Worm (Caenorhabditis elegans) whole organism, mixed stage, embryonic: ENCODE data around the gene flcn-1.
A peak's percentile ranks its signal among the peaks of the same experiment; 100 is the strongest.

Experiments
- M03D4.4 ChIP-seq: sonication (generic microtip); optimal IDR thresholded peaks from 2 replicates; lab custom pipeline; 2017; ENCODE audit warnings: mild to moderate bottlenecking, missing genetic modification characterization, missing compliant biosample characterization
- bed-3 ChIP-seq: fragments of 200-800 bp; sonication (Bioruptor generic); optimal IDR thresholded peaks from 3 replicates; lab custom pipeline; 2018; ENCODE audit warnings: mild to moderate bottlenecking, missing genetic modification characterization, moderate library complexity, missing compliant biosample characterization
- blmp-1 ChIP-seq: fragments of 150-350 bp; optimal IDR thresholded peaks from 2 replicates; lab custom pipeline; 2014; ENCODE audit warnings: missing biosample characterization, missing genetic modification characterization
- ceh-39 ChIP-seq: fragments of 150-350 bp; optimal IDR thresholded peaks from 2 replicates; lab custom pipeline; 2014; ENCODE audit warnings: missing biosample characterization, missing genetic modification characterization
- ceh-43 ChIP-seq: fragments of 200-800 bp; sonication (Bioruptor generic); optimal IDR thresholded peaks from 2 replicates; lab custom pipeline; 2018; ENCODE audit warnings: mild to moderate bottlenecking, missing genetic modification characterization, moderate library complexity, missing compliant biosample characterization
- ceh-83 ChIP-seq: fragments of 200-800 bp; sonication (Bioruptor generic); optimal IDR thresholded peaks from 2 replicates; lab custom pipeline; 2018; ENCODE audit warnings: mild to moderate bottlenecking, missing genetic modification characterization, missing compliant biosample characterization
- ces-1 ChIP-seq: fragments of 150-350 bp; optimal IDR thresholded peaks from 2 replicates; lab custom pipeline; 2014; ENCODE audit warnings: missing biosample characterization, missing genetic modification reagents, missing genetic modification characterization
- cnd-1 ChIP-seq: fragments of 200-800 bp; sonication (Bioruptor generic); optimal IDR thresholded peaks from 2 replicates; lab custom pipeline; 2018; ENCODE audit warnings: mild to moderate bottlenecking, missing genetic modification characterization, missing compliant biosample characterization
- drap-1 ChIP-seq: fragments of 200-800 bp; sonication (Bioruptor generic); optimal IDR thresholded peaks from 3 replicates; lab custom pipeline; 2018; ENCODE audit warnings: mild to moderate bottlenecking, missing genetic modification characterization, missing compliant biosample characterization
- elt-1 ChIP-seq: sonication (generic microtip); optimal IDR thresholded peaks from 2 replicates; lab custom pipeline; 2017; ENCODE audit warnings: missing genetic modification characterization, mild to moderate bottlenecking, missing compliant biosample characterization, antibody characterized with exemption, moderate library complexity, borderline replicate concordance; ENCODE audit not compliant: insufficient read depth
- elt-3 ChIP-seq: fragments of 150-350 bp; optimal IDR thresholded peaks from 2 replicates; lab custom pipeline; 2014; ENCODE audit warnings: missing biosample characterization, missing genetic modification characterization
- flh-1 ChIP-seq: fragments of 200-800 bp; sonication (Bioruptor generic); optimal IDR thresholded peaks from 2 replicates; lab custom pipeline; 2018; ENCODE audit warnings: mild to moderate bottlenecking, missing genetic modification characterization, moderate library complexity, missing compliant biosample characterization
- ham-2 ChIP-seq: fragments of 200-800 bp; sonication (Bioruptor generic); optimal IDR thresholded peaks from 2 replicates; lab custom pipeline; 2018; ENCODE audit warnings: mild to moderate bottlenecking, missing genetic modification characterization, missing compliant biosample characterization
- hlh-1 ChIP-seq: fragments of 150-350 bp; optimal IDR thresholded peaks from 2 replicates; lab custom pipeline; 2014; ENCODE audit warnings: missing biosample characterization, missing genetic modification reagents, missing genetic modification characterization
- lin-13 ChIP-seq: fragments of 150-350 bp; optimal IDR thresholded peaks from 2 replicates; lab custom pipeline; 2014; ENCODE audit warnings: missing biosample characterization, missing genetic modification characterization
- lin-32 ChIP-seq: fragments of 200-800 bp; sonication (Bioruptor generic); optimal IDR thresholded peaks from 2 replicates; lab custom pipeline; 2018; ENCODE audit warnings: mild to moderate bottlenecking, missing genetic modification characterization, missing compliant biosample characterization
- lsy-2 ChIP-seq: fragments of 150-350 bp; optimal IDR thresholded peaks from 2 replicates; lab custom pipeline; 2014; ENCODE audit warnings: missing biosample characterization, missing genetic modification characterization
- mab-5 ChIP-seq: fragments of 150-350 bp; optimal IDR thresholded peaks from 2 replicates; lab custom pipeline; 2014; ENCODE audit warnings: missing biosample characterization, missing genetic modification characterization
- mep-1 ChIP-seq: fragments of 150-350 bp; optimal IDR thresholded peaks from 2 replicates; lab custom pipeline; 2017; ENCODE audit warnings: missing biosample characterization, missing genetic modification reagents, missing genetic modification characterization, inconsistent platforms
- mls-2 ChIP-seq: sonication (generic microtip); optimal IDR thresholded peaks from 2 replicates; lab custom pipeline; 2016; ENCODE audit warnings: mild to moderate bottlenecking, missing genetic modification characterization, moderate library complexity, missing compliant biosample characterization
- nhr-12 ChIP-seq: fragments of 150-350 bp; optimal IDR thresholded peaks from 2 replicates; lab custom pipeline; 2014; ENCODE audit warnings: missing biosample characterization, missing genetic modification characterization
- nhr-2 ChIP-seq: fragments of 150-350 bp; optimal IDR thresholded peaks from 2 replicates; lab custom pipeline; 2014; ENCODE audit warnings: missing biosample characterization, missing genetic modification characterization
- nhr-237 ChIP-seq: fragments of 150-350 bp; optimal IDR thresholded peaks from 2 replicates; lab custom pipeline; 2014; ENCODE audit warnings: missing biosample characterization, missing genetic modification characterization
- nhr-28 ChIP-seq: fragments of 150-350 bp; optimal IDR thresholded peaks from 2 replicates; lab custom pipeline; 2014; ENCODE audit warnings: missing biosample characterization, missing genetic modification characterization
- nhr-76 ChIP-seq: sonication (generic microtip); optimal IDR thresholded peaks from 2 replicates; lab custom pipeline; 2017; ENCODE audit warnings: missing biosample characterization, missing genetic modification characterization
- pha-4 ChIP-seq: fragments of 150-350 bp; optimal IDR thresholded peaks from 2 replicates; lab custom pipeline; 2018; ENCODE audit warnings: missing biosample characterization, missing genetic modification reagents, missing genetic modification characterization
- sem-2 ChIP-seq: fragments of 200-800 bp; sonication (Bioruptor generic); optimal IDR thresholded peaks from 2 replicates; lab custom pipeline; 2018; ENCODE audit warnings: mild to moderate bottlenecking, missing genetic modification characterization, missing compliant biosample characterization
- snpc-4 ChIP-seq: fragments of 150-350 bp; optimal IDR thresholded peaks from 2 replicates; lab custom pipeline; 2014; ENCODE audit warnings: missing biosample characterization, missing genetic modification characterization
- sptf-1 ChIP-seq: sonication (generic microtip); optimal IDR thresholded peaks from 2 replicates; lab custom pipeline; 2017; ENCODE audit warnings: mild to moderate bottlenecking, missing genetic modification characterization, moderate library complexity, missing compliant biosample characterization
- tbx-8 ChIP-seq: fragments of 200-800 bp; sonication (Bioruptor generic); optimal IDR thresholded peaks from 2 replicates; lab custom pipeline; 2018; ENCODE audit warnings: mild to moderate bottlenecking, missing genetic modification characterization, moderate library complexity, missing compliant biosample characterization
- unc-120 ChIP-seq: sonication (generic microtip); optimal IDR thresholded peaks from 2 replicates; lab custom pipeline; 2017; ENCODE audit warnings: missing genetic modification characterization, missing compliant biosample characterization; ENCODE audit not compliant: poor library complexity, severe bottlenecking
- unc-39 ChIP-seq: fragments of 150-350 bp; optimal IDR thresholded peaks from 2 replicates; lab custom pipeline; 2014; ENCODE audit warnings: missing biosample characterization, missing genetic modification characterization
- unc-62 ChIP-seq: fragments of 150-350 bp; optimal IDR thresholded peaks from 2 replicates; lab custom pipeline; 2014; ENCODE audit warnings: missing biosample characterization, missing genetic modification reagents, missing genetic modification characterization
- zip-8 ChIP-seq: fragments of 150-350 bp; optimal IDR thresholded peaks from 2 replicates; lab custom pipeline; 2014; ENCODE audit warnings: missing biosample characterization, missing genetic modification characterization
- ztf-11 ChIP-seq: fragments of 150-350 bp; optimal IDR thresholded peaks from 2 replicates; lab custom pipeline; 2014; ENCODE audit warnings: missing biosample characterization, missing genetic modification characterization

The flcn-1 gene

DNA sequence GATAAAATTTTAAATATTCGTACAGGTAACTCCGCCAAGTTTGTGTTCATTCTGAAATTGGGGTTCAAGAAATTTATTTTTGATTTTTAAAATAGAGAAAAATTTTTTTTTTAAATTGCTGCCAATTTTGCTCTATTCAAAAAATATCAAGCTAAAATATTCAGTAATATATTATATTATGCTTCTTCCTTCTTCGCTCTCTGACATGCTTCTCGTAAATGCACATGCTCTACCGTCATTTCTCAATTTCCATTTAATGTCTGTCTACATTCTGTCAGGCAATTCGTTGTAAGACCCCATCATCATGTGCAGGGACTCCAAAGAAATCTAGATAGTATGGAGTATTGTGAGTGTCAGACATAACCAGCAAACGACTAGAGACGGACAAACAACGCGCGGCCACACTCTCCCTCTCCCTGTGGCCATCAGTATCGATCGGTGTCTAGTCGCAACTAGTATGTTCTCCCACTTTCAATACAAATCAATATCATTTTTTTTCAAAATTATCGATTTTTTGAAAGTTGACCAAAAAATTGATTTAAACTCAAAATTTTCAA, 22.8 kb downstream of the flcn-1 start, which contains the start of the genes malt-1 and ceh-38:
malt-1 (minus strand) TSS at position 51 of the 557 bp plus-strand sequence.
ceh-38 (plus strand) TSS at position 277 of the 557 bp plus-strand sequence.
- no peak for TF ChIP-seq elt-3 (tag; lab: Kevin White, UChicago)
- peak; percentile 21 for TF ChIP-seq nhr-12 (tag; lab: Kevin White, UChicago)
- TF ChIP-seq cnd-1 (tag; lab: Kevin White, UChicago) = peak; percentile 59
- TF ChIP-seq unc-62 = peak; percentile 90
- TF ChIP-seq ceh-39 (tag; lab: Kevin White, UChicago) = peak; percentile 95
- TF ChIP-seq snpc-4 = no peak
- peak; percentile 87 for TF ChIP-seq mab-5 (tag; lab: Kevin White, UChicago)
- no peak for TF ChIP-seq lin-32
- no peak for TF ChIP-seq nhr-76 (tag; lab: Kevin White, UChicago)
- peak; percentile 6 for TF ChIP-seq sem-2 (GFP tag; lab: Kevin White, UChicago)
- peak; percentile 66 for TF ChIP-seq sptf-1 (tag; lab: Kevin White, UChicago)
- no peak for TF ChIP-seq blmp-1 (tag; lab: Kevin White, UChicago)
- TF ChIP-seq zip-8 = no peak
- TF ChIP-seq nhr-28 (tag; lab: Kevin White, UChicago) = peak; percentile 26
- TF ChIP-seq ceh-43 (GFP tag; lab: Kevin White, UChicago) = no peak
- TF ChIP-seq mls-2 (tag; lab: Kevin White, UChicago) = peak; percentile 61
- peak; percentile 90 for TF ChIP-seq lsy-2 (tag; lab: Kevin White, UChicago)
- TF ChIP-seq hlh-1 (tag; lab: Kevin White, UChicago) = peak; percentile 77
- no peak for TF ChIP-seq elt-1 (tag; lab: Kevin White, UChicago)
- TF ChIP-seq bed-3 (GFP tag; lab: Kevin White, UChicago) = no peak
- no peak for TF ChIP-seq tbx-8 (GFP tag; lab: Kevin White, UChicago)
- TF ChIP-seq unc-39 = no peak
- no peak for TF ChIP-seq ham-2 (GFP tag; lab: Kevin White, UChicago)
- peak; percentile 37 for TF ChIP-seq lin-13
- TF ChIP-seq ceh-83 (GFP tag; lab: Kevin White, UChicago) = peak; percentile 34
- TF ChIP-seq mep-1 = peak; percentile 91
- TF ChIP-seq M03D4.4 (tag; lab: Kevin White, UChicago) = peak; percentile 4
- peak; percentile 94 for TF ChIP-seq pha-4 (tag; lab: Kevin White, UChicago)
- no peak for TF ChIP-seq flh-1 (GFP tag; lab: Kevin White, UChicago)
- TF ChIP-seq nhr-2 (tag; lab: Kevin White, UChicago) = peak; percentile 44
- peak; percentile 93 for TF ChIP-seq nhr-237 (tag; lab: Kevin White, UChicago)
- peak; percentile 92 for TF ChIP-seq ces-1
- TF ChIP-seq ztf-11 (tag; lab: Kevin White, UChicago) = peak; percentile 31
- peak; percentile 66 for TF ChIP-seq drap-1 (GFP tag; lab: Kevin White, UChicago)
- TF ChIP-seq unc-120 = peak; percentile 86

DNA sequence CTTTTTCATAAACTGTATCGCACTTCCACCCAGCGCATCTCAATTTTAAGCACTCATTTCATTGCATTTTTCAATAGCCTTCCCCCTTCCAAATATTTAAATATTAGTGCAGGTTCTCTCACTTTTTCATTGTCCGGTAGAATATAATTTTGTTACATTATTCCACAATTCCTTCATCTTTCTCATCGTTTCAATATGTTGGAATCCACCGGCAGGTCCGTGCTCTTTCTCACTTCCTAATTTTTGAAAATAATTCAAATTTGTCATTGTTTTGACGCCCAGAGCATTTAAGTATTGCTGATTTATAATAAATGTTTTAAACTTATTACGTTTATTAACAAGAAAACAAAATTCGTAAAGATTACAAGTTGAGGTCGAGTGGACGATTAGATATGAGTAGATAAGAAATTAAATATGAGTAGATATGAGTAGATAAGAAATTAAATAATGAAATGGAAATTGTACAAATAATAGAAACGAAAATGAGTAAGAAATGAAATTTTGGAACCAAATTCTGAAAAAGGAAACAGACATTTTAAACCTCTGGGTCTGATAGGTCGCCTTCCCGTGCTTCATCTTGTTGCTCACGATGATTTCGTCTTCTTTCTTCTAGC, 26.6 kb downstream of the flcn-1 start:
- TF ChIP-seq bed-3 (GFP tag; lab: Kevin White, UChicago) = no peak
- TF ChIP-seq blmp-1 (tag; lab: Kevin White, UChicago) = no peak
- no peak for TF ChIP-seq mls-2 (tag; lab: Kevin White, UChicago)
- no peak for TF ChIP-seq pha-4 (tag; lab: Kevin White, UChicago)
- no peak for TF ChIP-seq elt-3 (tag; lab: Kevin White, UChicago)
- TF ChIP-seq lsy-2 (tag; lab: Kevin White, UChicago) = no peak
- no peak for TF ChIP-seq hlh-1 (tag; lab: Kevin White, UChicago)
- no peak for TF ChIP-seq ham-2 (GFP tag; lab: Kevin White, UChicago)
- no peak for TF ChIP-seq ceh-39 (tag; lab: Kevin White, UChicago)
- no peak for TF ChIP-seq mep-1
- TF ChIP-seq mab-5 (tag; lab: Kevin White, UChicago) = no peak

DNA sequence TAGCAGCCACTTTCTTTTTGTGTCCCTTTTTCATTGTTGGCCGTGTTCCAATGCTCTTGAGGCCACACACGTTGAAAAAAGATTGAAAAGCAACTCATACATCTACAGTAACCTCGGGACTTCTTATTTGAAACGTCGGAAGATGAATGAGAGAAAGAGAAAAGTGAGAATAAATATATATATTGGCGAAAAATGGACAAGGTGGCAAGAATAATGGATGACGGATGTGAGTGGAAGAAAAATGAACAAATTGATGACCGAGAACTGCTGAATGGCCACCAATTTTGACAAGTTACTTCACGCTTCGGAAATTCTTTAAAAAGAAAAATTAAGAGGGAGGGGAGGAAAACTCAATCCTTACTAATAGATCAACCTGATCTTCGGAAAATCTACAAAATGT, 29.6 kb downstream of the flcn-1 start:
- TF ChIP-seq pha-4 (tag; lab: Kevin White, UChicago) (no peak), ces-1 (no peak), unc-120 (no peak)
